Fruit fly (Drosophila melanogaster): ENCODE data around the gene CG45078.

DNA sequence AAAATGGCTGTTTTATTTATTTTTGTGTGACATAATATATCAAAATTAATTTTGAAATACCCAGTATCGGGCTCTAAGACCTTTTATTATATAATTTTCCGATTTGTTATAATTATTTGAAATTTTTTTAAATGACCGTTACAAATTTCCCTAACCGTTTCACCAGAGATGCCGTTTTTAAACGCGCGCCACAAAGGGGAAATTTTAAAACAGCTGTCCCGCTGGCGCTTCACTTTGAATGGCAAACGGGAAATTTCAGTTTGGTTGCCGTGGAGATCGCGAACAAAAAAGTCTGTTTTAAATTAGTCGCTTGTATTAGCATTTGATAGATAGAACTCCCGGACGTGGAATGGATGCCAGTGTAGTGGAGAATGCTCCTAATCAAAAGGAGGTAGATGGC lies 37.9 kb upstream of the CG45078 start, which contains the start of the genes CG14693 and TTLL15:
- TF ChIP-seq h (optimal IDR thresholded peaks at IDR 0.05) = no peak
- TF ChIP-seq Sin3A (optimal IDR thresholded peaks at IDR 0.05) = no peak
- no peak for TF ChIP-seq ttk (optimal IDR thresholded peaks at IDR 0.05)
- TF ChIP-seq psq (optimal IDR thresholded peaks at IDR 0.05) = no peak
- no peak for TF ChIP-seq Myc (optimal IDR thresholded peaks at IDR 0.05)
